Fruit fly (Drosophila melanogaster) whole organism, adult: ENCODE measurements around the gene CG6712.
A peak's percentile ranks its signal among the peaks of the same experiment; 100 is the strongest.

ENCODE experiments used
- CG11617 ChIP-seq: fragments of 200-800 bp; sonication (Bioruptor generic); optimal IDR thresholded peaks from 2 replicates; lab custom pipeline; 2017; ENCODE audit warnings: mild to moderate bottlenecking, missing biosample characterization, missing genetic modification reagents, missing genetic modification characterization
- CG1620 ChIP-seq: fragments of 200-800 bp; sonication (Bioruptor generic); optimal IDR thresholded peaks from 2 replicates; lab custom pipeline; 2016; ENCODE audit warnings: missing biosample characterization, missing genetic modification characterization
- Clk ChIP-seq: fragments of 200-800 bp; sonication (Bioruptor generic); optimal IDR thresholded peaks from 2 replicates; lab custom pipeline; 2017; ENCODE audit warnings: missing biosample characterization, missing genetic modification characterization
- Crg-1 ChIP-seq: fragments of 200-800 bp; sonication (Bioruptor generic); optimal IDR thresholded peaks from 2 replicates; lab custom pipeline; 2016; ENCODE audit warnings: missing biosample characterization, missing genetic modification characterization
- Hr96 ChIP-seq: fragments of 200-800 bp; sonication (Bioruptor generic); optimal IDR thresholded peaks from 2 replicates; lab custom pipeline; 2016; ENCODE audit warnings: missing biosample characterization, missing genetic modification characterization
- bab1 ChIP-seq: fragments of 200-800 bp; sonication (Bioruptor generic); optimal IDR thresholded peaks from 3 replicates; lab custom pipeline; 2019; ENCODE audit warnings: missing biosample characterization, mild to moderate bottlenecking, missing genetic modification characterization, moderate library complexity
- cnc ChIP-seq, 2 experiments: fragments of >200 bp; optimal IDR thresholded peaks; 2 replicates each; lab custom pipeline; 2017
- kay ChIP-seq: fragments of 200-800 bp; sonication (Bioruptor generic); peaks from one replicate; lab custom pipeline; 2016; ENCODE audit warnings: missing biosample characterization, missing genetic modification characterization, borderline replicate concordance
- tj ChIP-seq: fragments of 200-800 bp; sonication (Bioruptor generic); optimal IDR thresholded peaks from 3 replicates; lab custom pipeline; 2017; ENCODE audit warnings: missing biosample characterization, mild to moderate bottlenecking, missing genetic modification characterization, moderate library complexity

dm6 chr2L:12103231-12104210 lies 7.2 kb upstream of the CG6712 start, which contains the start of the genes Patsas and ThrRS:
- peak; percentile 66 for TF ChIP-seq Hr96
- TF ChIP-seq tj (GFP tag; lab: Kevin White, UChicago), result peak; percentile 67
- TF ChIP-seq Crg-1 (GFP tag; lab: Kevin White, UChicago), result peak; percentile 23
- TF ChIP-seq cnc (optimal IDR thresholded peaks at IDR 0.05; lab: Kevin White, UChicago), result no peak
- peak; percentile 70 for TF ChIP-seq CG1620 (GFP tag; lab: Kevin White, UChicago)
- TF ChIP-seq Clk (GFP tag; lab: Kevin White, UChicago), result peak; percentile 39
- TF ChIP-seq kay (GFP tag; lab: Kevin White, UChicago), result no peak
- peak; percentile 76 for TF ChIP-seq CG11617 (GFP tag; lab: Kevin White, UChicago)
- peak; percentile 50 for TF ChIP-seq bab1 (GFP tag; lab: Kevin White, UChicago)
